Fruit fly (Drosophila melanogaster) whole organism, larva: ENCODE data around the gene CG8142.

ENCODE experiments used
- noc ChIP-seq: fragments of 200-800 bp; sonication (Bioruptor generic); optimal IDR thresholded peaks from 3 replicates; lab custom pipeline; 2019; ENCODE audit warnings: missing biosample characterization, mild to moderate bottlenecking, missing genetic modification characterization, moderate library complexity

Gene CG8142

dm6 chrX:17876518-17876917, 32.0 kb upstream of the CG8142 start:
- no peak for TF ChIP-seq noc (tag; lab: Kevin White, UChicago)

dm6 chrX:17875695-17876094, 31.2 kb upstream of the CG8142 start:
- no peak for TF ChIP-seq noc (tag; lab: Kevin White, UChicago)

dm6 chrX:17875014-17875589, 30.6 kb upstream of the CG8142 start:
- no peak for TF ChIP-seq noc (tag; lab: Kevin White, UChicago)

dm6 chrX:17873329-17873728, 28.8 kb upstream of the CG8142 start:
- no peak for TF ChIP-seq noc (tag; lab: Kevin White, UChicago)

DNA sequence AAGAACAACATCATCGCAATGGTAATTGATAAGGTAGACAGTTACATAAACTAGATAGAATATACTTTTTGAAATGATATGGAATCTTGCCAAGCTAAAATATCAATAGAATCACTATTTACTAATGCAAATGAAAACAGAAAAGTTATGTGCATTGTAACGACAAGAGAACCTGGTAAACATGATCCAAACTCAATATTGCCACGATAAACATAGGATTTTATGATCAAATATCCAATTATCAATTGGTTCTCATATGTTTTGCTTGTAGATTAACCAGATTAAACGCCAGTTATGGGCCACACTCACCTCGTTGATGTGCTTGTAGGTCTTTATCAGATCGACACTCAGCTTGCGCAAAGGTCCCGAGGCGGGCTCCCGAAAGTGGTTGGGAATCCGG, 27.8 kb upstream of the CG8142 start:
- TF ChIP-seq noc (tag; lab: Kevin White, UChicago) = no peak

dm6 chrX:17870614-17871394, 26.3 kb upstream of the CG8142 start:
- TF ChIP-seq noc (tag; lab: Kevin White, UChicago) = no peak

- TF ChIP-seq noc (tag; lab: Kevin White, UChicago) = no peak
Observed at dm6 chrX:17865103-17865502, 20.6 kb upstream of the CG8142 start.

DNA sequence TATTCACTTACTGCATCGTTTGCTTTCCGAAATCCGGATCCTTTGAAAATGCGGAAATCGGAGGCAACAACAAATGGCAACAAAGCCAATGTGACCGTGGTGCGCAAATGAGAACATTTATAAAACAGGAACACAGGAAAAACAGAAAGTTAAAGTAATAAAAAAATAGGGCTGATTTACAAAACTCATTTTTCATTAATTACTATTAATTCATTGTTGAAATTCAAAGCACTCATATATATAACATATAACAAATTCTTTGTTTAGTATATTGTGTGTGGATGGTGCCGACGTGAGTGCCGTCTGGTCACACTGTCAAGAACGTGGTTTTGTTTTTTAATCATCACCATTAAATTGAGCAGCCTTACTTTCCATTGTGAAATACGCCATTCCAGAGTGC, 16.2 kb upstream of the CG8142 start, which contains the start of the genes Arp8 and CG6769:
Arp8 (minus strand) TSS at position 90 of the 400 bp plus-strand sequence.
CG6769 (plus strand) TSS at position 292 of the 400 bp plus-strand sequence.
- no peak for TF ChIP-seq noc (tag; lab: Kevin White, UChicago)

DNA sequence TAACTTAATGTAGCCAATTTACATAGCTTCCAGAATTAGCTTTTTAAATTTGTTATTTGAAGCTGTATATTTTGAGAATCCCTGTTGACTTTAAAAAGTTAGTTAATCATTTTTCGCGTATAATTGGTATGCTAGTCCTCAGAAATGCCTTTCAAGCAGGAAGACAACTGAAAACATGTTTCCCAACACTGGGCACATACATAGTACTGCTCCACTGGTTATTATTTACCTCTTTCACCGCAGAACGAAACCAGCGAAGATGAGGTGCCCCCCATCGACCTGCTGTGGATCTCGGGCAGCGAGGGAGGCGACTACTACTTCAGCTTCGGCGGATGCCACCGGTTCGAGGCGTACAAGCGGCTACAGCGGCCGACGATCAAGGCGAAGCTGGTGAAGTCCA, 13.3 kb upstream of the CG8142 start:
- TF ChIP-seq noc (tag; lab: Kevin White, UChicago) = no peak

dm6 chrX:17856458-17857277, 12.2 kb upstream of the CG8142 start, which contains the start of gene Srx:
Srx (plus strand) TSS chrX:17856974.
- peak; percentile 54 for TF ChIP-seq noc (tag; lab: Kevin White, UChicago)

dm6 chrX:17856029-17856428, 11.5 kb upstream of the CG8142 start, which contains the start of gene Mco4:
Mco4 (minus strand) TSS chrX:17856129.
- TF ChIP-seq noc (tag; lab: Kevin White, UChicago) = no peak

- TF ChIP-seq noc (tag; lab: Kevin White, UChicago) = no peak
Observed at dm6 chrX:17852457-17852856, 8.0 kb upstream of the CG8142 start, which contains the start of gene CG32554. CG32554 (minus strand) TSS chrX:17852685.

DNA sequence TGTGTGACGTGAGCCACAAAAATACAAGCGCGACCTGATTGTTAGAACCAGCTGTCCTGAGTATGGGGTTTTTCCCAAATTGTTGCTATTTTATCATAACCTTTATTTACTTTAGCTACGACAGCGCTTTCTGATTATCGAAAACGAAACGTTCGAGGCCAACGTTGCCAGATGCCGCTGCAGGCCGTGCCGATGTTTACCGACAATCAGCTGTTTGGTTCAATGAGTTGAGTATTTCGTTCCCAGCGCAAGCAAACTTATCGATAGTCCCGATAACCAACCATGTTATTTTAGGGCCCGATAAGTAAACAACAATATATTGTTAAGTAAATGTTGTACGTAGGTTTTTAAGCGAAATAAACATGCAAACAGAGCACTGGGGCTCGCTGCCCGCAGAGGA, 5.7 kb upstream of the CG8142 start, which contains the start of the genes CG15814 and Spt7:
CG15814 (minus strand) TSS at position 164 of the 400 bp plus-strand sequence.
Spt7 (plus strand) TSS at position 282 of the 400 bp plus-strand sequence.
- peak; percentile 45 for TF ChIP-seq noc (tag; lab: Kevin White, UChicago)

dm6 chrX:17845820-17846379, 1.4 kb upstream of the CG8142 start:
- no peak for TF ChIP-seq noc (tag; lab: Kevin White, UChicago)

dm6 chrX:17841923-17842322, 2.6 kb downstream of the CG8142 start, which contains the start of gene Taf9:
Taf9 (plus strand) TSS chrX:17842161.
- no peak for TF ChIP-seq noc (tag; lab: Kevin White, UChicago)
